Worm (Caenorhabditis elegans) whole organism, dauer: ENCODE results near the gene asg-2.

ENCODE experiments used
- unc-62 ChIP-seq: sonication (generic microtip); optimal IDR thresholded peaks from 2 replicates; lab custom pipeline; 2017; ENCODE audit warnings: missing biosample characterization, missing genetic modification reagents, missing genetic modification characterization

asg-2 gene

ce11 chrX:6840670-6841308 lies at the start of gene asg-2, which contains the start of gene glr-6:
Gene asg-2 (plus strand): TSS chrX:6841258.
Gene glr-6 (minus strand): TSS chrX:6840720.
- no peak for TF ChIP-seq unc-62 (GFP tag; lab: Kevin White, UChicago)

- TF ChIP-seq unc-62 (GFP tag; lab: Kevin White, UChicago), result no peak
These were observed 48.6 kb upstream of the asg-2 start for ce11 chrX:6792281-6793003.

- TF ChIP-seq unc-62 (GFP tag; lab: Kevin White, UChicago), result no peak
These were observed 45.1 kb upstream of the asg-2 start for ce11 chrX:6795843-6796521.

- TF ChIP-seq unc-62 (GFP tag; lab: Kevin White, UChicago), result no peak
These were observed 41.3 kb upstream of the asg-2 start, which contains the start of gene M03A8.3 for ce11 chrX:6799776-6800175. Gene M03A8.3 (plus strand): TSS chrX:6800053.

ce11 chrX:6801546-6801945 lies 39.5 kb upstream of the asg-2 start:
- TF ChIP-seq unc-62 (GFP tag; lab: Kevin White, UChicago), result no peak

- no peak for TF ChIP-seq unc-62 (GFP tag; lab: Kevin White, UChicago)
These were observed 36.7 kb upstream of the asg-2 start for ce11 chrX:6804405-6804804.

ce11 chrX:6804857-6805256 lies 36.2 kb upstream of the asg-2 start:
- TF ChIP-seq unc-62 (GFP tag; lab: Kevin White, UChicago), result no peak

ce11 chrX:6805427-6805826 lies 35.6 kb upstream of the asg-2 start:
- TF ChIP-seq unc-62 (GFP tag; lab: Kevin White, UChicago), result no peak

ce11 chrX:6806463-6806862 lies 34.6 kb upstream of the asg-2 start, which contains the start of gene atg-2:
Gene atg-2 (plus strand): TSS chrX:6806763.
- TF ChIP-seq unc-62 (GFP tag; lab: Kevin White, UChicago), result no peak

ce11 chrX:6807137-6807861 lies 33.8 kb upstream of the asg-2 start:
- TF ChIP-seq unc-62 (GFP tag; lab: Kevin White, UChicago), result no peak

ce11 chrX:6808239-6808638 lies 32.8 kb upstream of the asg-2 start:
- no peak for TF ChIP-seq unc-62 (GFP tag; lab: Kevin White, UChicago)

- TF ChIP-seq unc-62 (GFP tag; lab: Kevin White, UChicago), result no peak
These were observed 32.4 kb upstream of the asg-2 start for ce11 chrX:6808640-6809039.

ce11 chrX:6813025-6813424 lies 28.0 kb upstream of the asg-2 start:
- TF ChIP-seq unc-62 (GFP tag; lab: Kevin White, UChicago), result no peak

- TF ChIP-seq unc-62 (GFP tag; lab: Kevin White, UChicago), result no peak
These were observed 23.0 kb upstream of the asg-2 start, which contains the start of gene dhs-28 for ce11 chrX:6818036-6818488. Gene dhs-28 (plus strand): TSS chrX:6818438.

- no peak for TF ChIP-seq unc-62 (GFP tag; lab: Kevin White, UChicago)
These were observed 21.9 kb upstream of the asg-2 start for ce11 chrX:6819135-6819534.
